Worm (Caenorhabditis elegans): ENCODE results near the gene cec-4.

ce11 chrIV:7588631-7589030 is 13.1 kb downstream of the cec-4 start, which contains the start of gene cla-1:
- TF ChIP-seq lin-26 (GFP tag; IDR thresholded peaks at IDR 0.05): no peak
- no peak for TF ChIP-seq dpl-1 (GFP tag; optimal IDR thresholded peaks at IDR 0.05)
- no peak for TF ChIP-seq ztf-26 (tag; optimal IDR thresholded peaks at IDR 0.05)
- TF ChIP-seq him-1 (tag; optimal IDR thresholded peaks at IDR 0.05): no peak
- no peak for TF ChIP-seq pha-4 (tag; optimal IDR thresholded peaks at IDR 0.05)
- TF ChIP-seq unc-62 (GFP tag; optimal IDR thresholded peaks at IDR 0.05): no peak
- TF ChIP-seq snpc-1.3 (tag; optimal IDR thresholded peaks at IDR 0.05; ENCODE audit: insufficient read depth): no peak
- TF ChIP-seq gei-17 (GFP tag; optimal IDR thresholded peaks at IDR 0.05): no peak
- no peak for TF ChIP-seq F33H1.4 (GFP tag; IDR thresholded peaks at IDR 0.05)
- TF ChIP-seq madf-10 (tag; optimal IDR thresholded peaks at IDR 0.05): no peak
- no peak for TF ChIP-seq aptf-2 (GFP tag; conservative IDR thresholded peaks at IDR 0.05)
- no peak for TF ChIP-seq B0261.1 (tag; optimal IDR thresholded peaks at IDR 0.05)
- TF ChIP-seq madf-3 (GFP tag; IDR thresholded peaks at IDR 0.05): no peak
- TF ChIP-seq lin-35 (GFP tag; optimal IDR thresholded peaks at IDR 0.05): no peak
